Fruit fly (Drosophila melanogaster) whole organism, embryonic: ENCODE results near the gene CG13054.

Experiments used
- CG18599 ChIP-seq: fragments of 200-800 bp; sonication (Bioruptor generic); optimal IDR thresholded peaks from 3 replicates; lab custom pipeline; 2017; ENCODE audit warnings: missing biosample characterization, missing genetic modification characterization, mild to moderate bottlenecking, moderate library complexity, missing genetic modification reagents
- sqz ChIP-seq: fragments of 200-800 bp; sonication (Bioruptor generic); optimal IDR thresholded peaks from 3 replicates; lab custom pipeline; 2018; ENCODE audit warnings: missing biosample characterization, mild to moderate bottlenecking, missing genetic modification characterization

dm6 chr3L:16259552-16259951 lies 2.6 kb upstream of the CG13054 start, which contains the start of gene CG13053:
- TF ChIP-seq CG18599 (GFP tag; lab: Kevin White, UChicago) = no peak
- TF ChIP-seq sqz (GFP tag; lab: Kevin White, UChicago) = no peak
